Worm (Caenorhabditis elegans) whole organism, L1 larva: ENCODE results near the gene bmy-1.

ENCODE experiments used
- C04F5.9 ChIP-seq: sonication (generic microtip); optimal IDR thresholded peaks from 2 replicates; lab custom pipeline; 2016; ENCODE audit warnings: missing genetic modification characterization, missing compliant biosample characterization
- F16B12.6 ChIP-seq: fragments of 150-350 bp; optimal IDR thresholded peaks from 2 replicates; lab custom pipeline; 2014; ENCODE audit warnings: missing biosample characterization, missing genetic modification characterization
- Y116A8C.19 ChIP-seq: sonication (generic microtip); optimal IDR thresholded peaks from 2 replicates; lab custom pipeline; 2016; ENCODE audit warnings: missing compliant biosample characterization, missing genetic modification characterization, borderline replicate concordance
- alr-1 ChIP-seq: fragments of 200-800 bp; sonication (Bioruptor generic); optimal IDR thresholded peaks from 2 replicates; lab custom pipeline; 2018; ENCODE audit warnings: borderline replicate concordance, mild to moderate bottlenecking, missing genetic modification characterization, missing compliant biosample characterization
- aly-2 ChIP-seq: fragments of 150-350 bp; optimal IDR thresholded peaks from 2 replicates; lab custom pipeline; 2014; ENCODE audit warnings: missing biosample characterization, missing genetic modification characterization
- ama-1 ChIP-seq: fragments of 150-350 bp; optimal IDR thresholded peaks from 2 replicates; lab custom pipeline; 2014
- ceh-63 ChIP-seq: fragments of 200-800 bp; sonication (Bioruptor generic); optimal IDR thresholded peaks from 2 replicates; lab custom pipeline; 2018; ENCODE audit warnings: mild to moderate bottlenecking, missing genetic modification characterization, missing compliant biosample characterization
- ceh-8 ChIP-seq: fragments of 200-800 bp; sonication (Bioruptor generic); optimal IDR thresholded peaks from 2 replicates; lab custom pipeline; 2018; ENCODE audit warnings: mild to moderate bottlenecking, missing genetic modification characterization, moderate library complexity, missing compliant biosample characterization
- ceh-82 ChIP-seq, 3 experiments: fragments of 150-350 bp in 1 of 3; sonication (generic microtip) in 2 of 3; optimal IDR thresholded peaks; 2 replicates each; lab custom pipeline; 2014 to 2017; ENCODE audit warnings: missing biosample characterization in 3 of 3, missing genetic modification characterization in 3 of 3
- ceh-88 ChIP-seq: fragments of 200-800 bp; sonication (Bioruptor generic); IDR thresholded peaks from 2 replicates; pipeline ENCODE4 v1.3.6; 2022; ENCODE audit warnings: missing genetic modification characterization, missing compliant biosample characterization
- ceh-90 ChIP-seq: sonication (generic microtip); optimal IDR thresholded peaks from 2 replicates; lab custom pipeline; 2016; ENCODE audit warnings: missing genetic modification characterization, missing compliant biosample characterization
- ces-1 ChIP-seq: fragments of 150-350 bp; optimal IDR thresholded peaks from 2 replicates; lab custom pipeline; 2014; ENCODE audit warnings: missing biosample characterization, missing genetic modification reagents, missing genetic modification characterization
- dpl-1 ChIP-seq, 3 experiments: fragments of 150-350 bp in 2 of 3; sonication (generic microtip) in 1 of 3; optimal IDR thresholded peaks; 2 replicates each; lab custom pipeline; 2014 to 2017; ENCODE audit warnings: missing biosample characterization in 3 of 3, missing genetic modification characterization in 3 of 3, missing genetic modification reagents in 3 of 3
- efl-1 ChIP-seq, 4 experiments: fragments of 150-350 bp; optimal IDR thresholded peaks in 3 of 4; peaks in 1 of 4; 1 replicate in 1 of 4; 2 replicates in 3 of 4; lab custom pipeline; 2014; ENCODE audit warnings: missing biosample characterization in 2 of 4, missing genetic modification characterization in 2 of 4, missing genetic modification reagents in 2 of 4
- efl-3 ChIP-seq: fragments of 200-800 bp; sonication (Bioruptor generic); optimal IDR thresholded peaks from 2 replicates; lab custom pipeline; 2018; ENCODE audit warnings: mild to moderate bottlenecking, missing genetic modification characterization, missing compliant biosample characterization
- egl-27 ChIP-seq, 2 experiments: fragments of 150-350 bp in 1 of 2; sonication (generic microtip); optimal IDR thresholded peaks; 3 replicates each; lab custom pipeline; 2017 to 2018; ENCODE audit warnings: missing biosample characterization in 2 of 2, missing genetic modification characterization in 2 of 2, missing genetic modification reagents in 2 of 2
- elt-2 ChIP-seq: sonication (generic microtip); optimal IDR thresholded peaks from 2 replicates; lab custom pipeline; 2016; ENCODE audit warnings: missing genetic modification characterization, mild to moderate bottlenecking, inconsistent platforms, missing compliant biosample characterization, missing genetic modification reagents
- elt-3 ChIP-seq, 6 experiments: fragments of 150-350 bp in 1 of 6; sonication (generic microtip); optimal IDR thresholded peaks; 2 replicates each; lab custom pipeline; 2017 to 2018; ENCODE audit warnings: missing biosample characterization in 6 of 6, missing genetic modification characterization in 6 of 6, inconsistent platforms in 1 of 6
- fkh-8 ChIP-seq: sonication (generic microtip); optimal IDR thresholded peaks from 2 replicates; lab custom pipeline; 2016; ENCODE audit warnings: mild to moderate bottlenecking, missing genetic modification characterization, missing compliant biosample characterization
- fos-1 ChIP-seq: fragments of 150-350 bp; optimal IDR thresholded peaks from 2 replicates; lab custom pipeline; 2014; ENCODE audit warnings: missing biosample characterization, missing genetic modification characterization
- grh-1 ChIP-seq: fragments of 200-800 bp; sonication (Bioruptor generic); IDR thresholded peaks from 2 replicates; pipeline ENCODE4 v1.3.6; 2022; ENCODE audit warnings: missing genetic modification reagents, missing genetic modification characterization, missing compliant biosample characterization
- hpl-2 ChIP-seq: fragments of 150-350 bp; optimal IDR thresholded peaks from 2 replicates; lab custom pipeline; 2014; ENCODE audit warnings: missing biosample characterization, missing genetic modification reagents, missing genetic modification characterization
- irx-1 ChIP-seq: sonication (generic microtip); optimal IDR thresholded peaks from 2 replicates; lab custom pipeline; 2016; ENCODE audit warnings: missing genetic modification characterization, missing compliant biosample characterization
- isw-1 ChIP-seq: fragments of 200-800 bp; sonication (Bioruptor generic); IDR thresholded peaks from 2 replicates; pipeline ENCODE4 v1.3.6; 2022; ENCODE audit warnings: missing genetic modification characterization, missing compliant biosample characterization
- jun-1 ChIP-seq: fragments of 150-350 bp; optimal IDR thresholded peaks from 2 replicates; lab custom pipeline; 2014; ENCODE audit warnings: missing biosample characterization, missing genetic modification reagents, missing genetic modification characterization
- lin-13 ChIP-seq: fragments of 150-350 bp; optimal IDR thresholded peaks from 2 replicates; lab custom pipeline; 2014; ENCODE audit warnings: missing biosample characterization, missing genetic modification reagents, missing genetic modification characterization
- lin-15B ChIP-seq: fragments of 150-350 bp; sonication (generic microtip); optimal IDR thresholded peaks from 3 replicates; lab custom pipeline; 2014; ENCODE audit warnings: missing biosample characterization, missing genetic modification characterization
- lin-35 ChIP-seq, 2 experiments: fragments of 150-350 bp; optimal IDR thresholded peaks; 2 replicates each; lab custom pipeline; 2014; ENCODE audit warnings: missing biosample characterization in 2 of 2, missing genetic modification characterization in 2 of 2, missing genetic modification reagents in 2 of 2
- lin-39 ChIP-seq: fragments of 150-350 bp; optimal IDR thresholded peaks from 2 replicates; lab custom pipeline; 2014; ENCODE audit warnings: missing biosample characterization, missing genetic modification reagents, missing genetic modification characterization
- mab-9 ChIP-seq: fragments of 200-800 bp; sonication (Bioruptor generic); IDR thresholded peaks from 2 replicates; pipeline ENCODE4 v1.3.6; 2022; ENCODE audit warnings: missing genetic modification reagents, missing genetic modification characterization, missing compliant biosample characterization
- mdl-1 ChIP-seq, 2 experiments: fragments of 150-350 bp; optimal IDR thresholded peaks; 2 replicates each; lab custom pipeline; 2014 to 2017; ENCODE audit warnings: missing biosample characterization in 2 of 2, missing genetic modification characterization in 2 of 2, inconsistent platforms in 1 of 2
- nhr-12 ChIP-seq: sonication (generic microtip); optimal IDR thresholded peaks from 2 replicates; lab custom pipeline; 2017; ENCODE audit warnings: missing biosample characterization, missing genetic modification characterization
- nhr-19 ChIP-seq: fragments of 200-800 bp; sonication (Bioruptor generic); conservative IDR thresholded peaks from 2 replicates; pipeline ENCODE4 v1.3.6; 2022; ENCODE audit warnings: missing genetic modification characterization, missing compliant biosample characterization
- nhr-237 ChIP-seq: fragments of 150-350 bp; optimal IDR thresholded peaks from 2 replicates; lab custom pipeline; 2014; ENCODE audit warnings: missing biosample characterization, missing genetic modification characterization
- nhr-71 ChIP-seq: sonication (generic microtip); optimal IDR thresholded peaks from 2 replicates; lab custom pipeline; 2016; ENCODE audit warnings: mild to moderate bottlenecking, missing genetic modification characterization, moderate library complexity, missing compliant biosample characterization
- nhr-77 ChIP-seq: fragments of 150-350 bp; optimal IDR thresholded peaks from 2 replicates; lab custom pipeline; 2014; ENCODE audit warnings: missing biosample characterization, missing genetic modification characterization
- nhr-84 ChIP-seq: sonication (generic microtip); optimal IDR thresholded peaks from 2 replicates; lab custom pipeline; 2017; ENCODE audit warnings: missing biosample characterization, missing genetic modification characterization
- nhr-85 ChIP-seq: sonication (generic microtip); peaks from one replicate; lab custom pipeline; 2016; ENCODE audit warnings: missing genetic modification characterization, inconsistent platforms, missing compliant biosample characterization
- nhr-90 ChIP-seq: sonication (generic microtip); optimal IDR thresholded peaks from 2 replicates; lab custom pipeline; 2016; ENCODE audit warnings: mild to moderate bottlenecking, missing genetic modification characterization, missing compliant biosample characterization; ENCODE audit not compliant: poor library complexity
- rnt-1 ChIP-seq: sonication (generic microtip); optimal IDR thresholded peaks from 2 replicates; lab custom pipeline; 2016; ENCODE audit warnings: mild to moderate bottlenecking, missing genetic modification characterization, moderate library complexity, missing compliant biosample characterization
- skn-1 ChIP-seq: fragments of 150-350 bp; optimal IDR thresholded peaks from 2 replicates; lab custom pipeline; 2014; ENCODE audit warnings: missing biosample characterization, missing genetic modification characterization
- sptf-1 ChIP-seq: fragments of 150-350 bp; optimal IDR thresholded peaks from 2 replicates; lab custom pipeline; 2014; ENCODE audit warnings: missing biosample characterization, missing genetic modification characterization
- sup-37 ChIP-seq: fragments of 200-800 bp; sonication (Bioruptor generic); optimal IDR thresholded peaks from 2 replicates; lab custom pipeline; 2018; ENCODE audit warnings: mild to moderate bottlenecking, missing genetic modification characterization, missing compliant biosample characterization
- tbx-2 ChIP-seq: sonication (generic microtip); optimal IDR thresholded peaks from 2 replicates; lab custom pipeline; 2016; ENCODE audit warnings: missing genetic modification characterization, missing compliant biosample characterization
- tlp-1 ChIP-seq: fragments of 150-350 bp; optimal IDR thresholded peaks from 2 replicates; lab custom pipeline; 2014; ENCODE audit warnings: missing biosample characterization, missing genetic modification characterization
- unc-62 ChIP-seq: fragments of 150-350 bp; optimal IDR thresholded peaks from 2 replicates; lab custom pipeline; 2014; ENCODE audit warnings: missing biosample characterization, missing genetic modification reagents, missing genetic modification characterization
- unc-86 ChIP-seq: sonication (generic microtip); optimal IDR thresholded peaks from 2 replicates; lab custom pipeline; 2016; ENCODE audit warnings: missing genetic modification characterization, missing compliant biosample characterization
- unc-98 ChIP-seq: fragments of 200-800 bp; sonication (Bioruptor generic); IDR thresholded peaks from 2 replicates; pipeline ENCODE4 v1.3.6; 2022; ENCODE audit warnings: missing genetic modification characterization, missing compliant biosample characterization
- vab-15 ChIP-seq: sonication (generic microtip); optimal IDR thresholded peaks from 2 replicates; lab custom pipeline; 2017; ENCODE audit warnings: missing genotype, mild to moderate bottlenecking, missing genetic modification characterization, missing compliant biosample characterization
- xbp-1 ChIP-seq: sonication (generic microtip); optimal IDR thresholded peaks from 2 replicates; lab custom pipeline; 2016; ENCODE audit warnings: missing genetic modification characterization, missing compliant biosample characterization
- zag-1 ChIP-seq: fragments of 150-350 bp; optimal IDR thresholded peaks from 2 replicates; lab custom pipeline; 2014; ENCODE audit warnings: missing biosample characterization, missing genetic modification characterization
- zip-4 ChIP-seq: fragments of 200-800 bp; sonication (Bioruptor generic); optimal IDR thresholded peaks from 2 replicates; lab custom pipeline; 2018; ENCODE audit warnings: mild to moderate bottlenecking, missing genetic modification characterization, moderate library complexity, missing compliant biosample characterization
- ztf-11 ChIP-seq, 2 experiments: sonication (generic microtip); optimal IDR thresholded peaks; 2 replicates each; lab custom pipeline; 2016 to 2017; ENCODE audit warnings: missing genetic modification characterization in 2 of 2, missing biosample characterization in 1 of 2, missing compliant biosample characterization in 1 of 2

bmy-1 gene

DNA sequence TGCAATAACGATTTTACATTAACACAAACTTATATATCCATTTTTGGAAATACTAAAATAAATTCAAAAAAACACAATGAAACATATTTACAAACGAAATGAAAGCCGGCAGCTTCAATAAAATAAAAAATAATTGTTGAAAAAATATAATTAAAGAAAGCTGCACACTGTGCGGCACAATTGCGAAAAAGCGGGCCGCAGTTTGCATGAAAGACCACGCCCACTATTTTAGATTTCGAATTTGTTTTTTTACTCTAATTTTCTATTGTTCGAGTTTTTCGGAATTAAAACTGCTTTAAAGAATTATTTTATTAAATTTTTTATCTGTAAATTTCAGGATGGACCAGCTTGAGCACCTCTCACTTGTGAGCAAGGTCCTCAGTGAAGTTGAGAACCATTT is 40.7 kb downstream of the bmy-1 start, which contains the start of gene mog-5 (continued):
- TF ChIP-seq lin-15B (tag; lab: Kevin White, UChicago) (no peak), Y116A8C.19 (tag; lab: Kevin White, UChicago) (no peak), ztf-11 (tag; optimal IDR thresholded peaks at IDR 0.05; lab: Kevin White, UChicago) (no peak), nhr-77 (tag; lab: Kevin White, UChicago) (no peak), nhr-237 (tag; lab: Kevin White, UChicago) (no peak), jun-1 (tag; lab: Kevin White, UChicago) (no peak), unc-98 (GFP tag; lab: Robert Waterston, UW) (no peak), zip-4 (GFP tag; lab: Kevin White, UChicago) (no peak), tbx-2 (tag; lab: Kevin White, UChicago) (peak; percentile 28), ceh-90 (tag; lab: Kevin White, UChicago) (no peak), ceh-82 (tag; optimal IDR thresholded peaks at IDR 0.05; lab: Kevin White, UChicago) (peak in 2 of 3 experiments; percentile 10 to 23), egl-27 (tag; optimal IDR thresholded peaks at IDR 0.05; lab: Kevin White, UChicago) (no peak), grh-1 (GFP tag; lab: Robert Waterston, UW) (no peak), hpl-2 (GFP tag; lab: Kevin White, UChicago) (no peak), ama-1 (lab: Kevin White, UChicago) (no peak), sptf-1 (tag; lab: Kevin White, UChicago) (no peak), aly-2 (tag; lab: Kevin White, UChicago) (no peak), tlp-1 (tag; lab: Kevin White, UChicago) (no peak), fkh-8 (tag; lab: Kevin White, UChicago) (no peak), nhr-71 (tag; lab: Kevin White, UChicago) (peak; percentile 35), elt-3 (tag; optimal IDR thresholded peaks at IDR 0.05; lab: Kevin White, UChicago) (peak in 1 of 6 experiments; percentile 51), nhr-12 (tag; lab: Kevin White, UChicago) (no peak), nhr-19 (0 out of 2 replicates have a peak, but pooled peaks have one; percentile 10), fos-1 (no peak), skn-1 (peak; percentile 11), xbp-1 (tag; lab: Kevin White, UChicago) (peak; percentile 30), unc-86 (tag; lab: Kevin White, UChicago) (no peak), rnt-1 (tag; lab: Kevin White, UChicago) (peak; percentile 20), nhr-85 (tag; lab: Kevin White, UChicago) (no peak), ceh-63 (GFP tag; lab: Kevin White, UChicago) (no peak), alr-1 (tag; lab: Kevin White, UChicago) (no peak), efl-3 (GFP tag; lab: Kevin White, UChicago) (no peak), C04F5.9 (no peak), irx-1 (no peak), nhr-84 (tag; lab: Kevin White, UChicago) (no peak), mdl-1 (tag; optimal IDR thresholded peaks at IDR 0.05; lab: Kevin White, UChicago) (peak in 1 of 2 experiments; percentile 1), F16B12.6 (tag; lab: Kevin White, UChicago) (no peak), unc-62 (GFP tag; lab: Kevin White, UChicago) (no peak), ceh-8 (GFP tag; lab: Kevin White, UChicago) (no peak), nhr-90 (tag; lab: Kevin White, UChicago) (peak; percentile 32), lin-35 (GFP tag; optimal IDR thresholded peaks at IDR 0.05; lab: Kevin White, UChicago) (peak in 1 of 2 experiments; percentile 33), ces-1 (GFP tag; lab: Kevin White, UChicago) (no peak), lin-13 (GFP tag; lab: Kevin White, UChicago) (no peak), zag-1 (no peak), vab-15 (tag; lab: Kevin White, UChicago) (no peak), sup-37 (GFP tag; lab: Kevin White, UChicago) (no peak), ceh-88 (GFP tag; lab: Robert Waterston, UW) (no peak), dpl-1 (GFP tag; optimal IDR thresholded peaks at IDR 0.05; lab: Kevin White, UChicago) (peak; percentile 8 to 41 (median 20)), efl-1 (optimal IDR thresholded peaks at IDR 0.05; lab: Kevin White, UChicago) (peak; percentile 14 to 41), efl-1 (GFP tag; optimal IDR thresholded peaks at IDR 0.05 in 1 of 2; lab: Kevin White, UChicago) (peak; percentile 36 to 93), elt-2 (tag; lab: Kevin White, UChicago) (peak; percentile 7), lin-39 (tag; lab: Kevin White, UChicago) (no peak), isw-1 (no peak), mab-9 (GFP tag; lab: Robert Waterston, UW) (no peak)
